Fruit fly (Drosophila melanogaster) whole organism, pupa: ENCODE data around the gene Pi4KIIIalpha.
A peak's percentile ranks its signal among the peaks of the same experiment; 100 is the strongest.

Source experiments
- CG10348 ChIP-seq: fragments of 200-800 bp; sonication (Bioruptor generic); IDR thresholded peaks from 2 replicates; pipeline ENCODE4 v1.3.6; 2022; ENCODE audit warnings: missing biosample characterization, missing genetic modification characterization
- CG12605 ChIP-seq: fragments of 200-800 bp; sonication (Bioruptor generic); IDR thresholded peaks from 2 replicates; pipeline ENCODE4 v1.3.6; 2022; ENCODE audit warnings: missing biosample characterization, missing genetic modification characterization
- CG13204 ChIP-seq: fragments of 200-800 bp; sonication (Bioruptor generic); optimal IDR thresholded peaks from 2 replicates; lab custom pipeline; 2018; ENCODE audit warnings: missing biosample characterization, mild to moderate bottlenecking, missing genetic modification characterization, moderate library complexity
- CG14655 ChIP-seq: fragments of 200-800 bp; sonication (Bioruptor generic); optimal IDR thresholded peaks from 3 replicates; lab custom pipeline; 2017; ENCODE audit warnings: mild to moderate bottlenecking, missing biosample characterization, missing genetic modification reagents, missing genetic modification characterization
- CG15710 ChIP-seq: fragments of 200-800 bp; sonication (Bioruptor generic); optimal IDR thresholded peaks from 2 replicates; lab custom pipeline; 2018; ENCODE audit warnings: missing biosample characterization, mild to moderate bottlenecking, missing genetic modification characterization, moderate library complexity
- CG17806 ChIP-seq: fragments of 200-800 bp; sonication (Bioruptor generic); optimal IDR thresholded peaks from 2 replicates; lab custom pipeline; 2018; ENCODE audit warnings: missing biosample characterization, mild to moderate bottlenecking, missing genetic modification characterization, moderate library complexity
- CG32121 ChIP-seq: fragments of 200-800 bp; sonication (Bioruptor generic); IDR thresholded peaks from 2 replicates; pipeline ENCODE4 v1.3.6; 2022; ENCODE audit warnings: missing biosample characterization, missing genetic modification characterization
- CG34367 ChIP-seq: fragments of 200-800 bp; sonication (Bioruptor generic); optimal IDR thresholded peaks from 2 replicates; lab custom pipeline; 2018; ENCODE audit warnings: missing biosample characterization, mild to moderate bottlenecking, missing genetic modification characterization
- CG4496 ChIP-seq: fragments of 200-800 bp; sonication (Bioruptor generic); IDR thresholded peaks from 3 replicates; pipeline ENCODE4 v1.3.6; 2022; ENCODE audit warnings: missing biosample characterization, missing genetic modification characterization
- CG8159 ChIP-seq: fragments of 200-800 bp; sonication (Bioruptor generic); optimal IDR thresholded peaks from 3 replicates; lab custom pipeline; 2018; ENCODE audit warnings: missing biosample characterization, mild to moderate bottlenecking, missing genetic modification characterization, moderate library complexity
- CG8301 ChIP-seq: fragments of 200-800 bp; sonication (Bioruptor generic); optimal IDR thresholded peaks from 2 replicates; lab custom pipeline; 2018; ENCODE audit warnings: missing biosample characterization, mild to moderate bottlenecking, missing genetic modification characterization
- CG9948 ChIP-seq: fragments of 200-800 bp; sonication (Bioruptor generic); optimal IDR thresholded peaks from 2 replicates; lab custom pipeline; 2018; ENCODE audit warnings: missing biosample characterization, mild to moderate bottlenecking, missing genetic modification characterization, moderate library complexity
- D1 ChIP-seq: fragments of 200-800 bp; sonication (Bioruptor generic); optimal IDR thresholded peaks from 2 replicates; lab custom pipeline; 2018; ENCODE audit warnings: missing biosample characterization, mild to moderate bottlenecking, missing genetic modification characterization, moderate library complexity
- EcR ChIP-seq: fragments of 200-800 bp; sonication (Bioruptor generic); optimal IDR thresholded peaks from 3 replicates; lab custom pipeline; 2019; ENCODE audit warnings: missing biosample characterization, missing genetic modification characterization, mild to moderate bottlenecking, moderate library complexity, missing genetic modification reagents
- Ets98B ChIP-seq: fragments of 200-800 bp; sonication (Bioruptor generic); IDR thresholded peaks from 2 replicates; pipeline ENCODE4 v1.3.6; 2022; ENCODE audit warnings: missing biosample characterization, missing genetic modification characterization
- Pif1A ChIP-seq: fragments of 200-800 bp; sonication (Bioruptor generic); optimal IDR thresholded peaks from 3 replicates; lab custom pipeline; 2016; ENCODE audit warnings: missing biosample characterization, missing genetic modification characterization
- Pif1B ChIP-seq: fragments of 200-800 bp; sonication (Bioruptor generic); optimal IDR thresholded peaks from 3 replicates; lab custom pipeline; 2016; ENCODE audit warnings: missing biosample characterization, missing genetic modification characterization
- Snoo ChIP-seq: fragments of 200-800 bp; sonication (Bioruptor generic); optimal IDR thresholded peaks from 3 replicates; lab custom pipeline; 2017; ENCODE audit warnings: missing biosample characterization, mild to moderate bottlenecking, missing genetic modification characterization, inconsistent platforms
- fd96Ca ChIP-seq: fragments of 200-800 bp; sonication (Bioruptor generic); IDR thresholded peaks from 3 replicates; pipeline ENCODE4 v1.3.6; 2022; ENCODE audit warnings: missing biosample characterization, missing genetic modification characterization
- gl ChIP-seq: fragments of 200-800 bp; sonication (Bioruptor generic); optimal IDR thresholded peaks from 2 replicates; lab custom pipeline; 2018; ENCODE audit warnings: missing biosample characterization, mild to moderate bottlenecking, missing genetic modification characterization
- rn ChIP-seq: fragments of 200-800 bp; sonication (Bioruptor generic); IDR thresholded peaks from 2 replicates; pipeline ENCODE4 v1.3.6; 2022; ENCODE audit warnings: missing biosample characterization, missing genetic modification characterization

Pi4KIIIalpha gene

dm6 chrX:2588415-2589411, 35.9 kb upstream of the Pi4KIIIalpha start, which contains the start of gene egh:
TSS of gene egh (plus strand) at chrX:2588503.
- peak; percentile 10 for TF ChIP-seq CG34367 (tag; lab: Kevin White, UChicago)
- peak; percentile 52 for TF ChIP-seq CG17806 (tag; lab: Kevin White, UChicago)
- TF ChIP-seq CG12605 (GFP tag; lab: Robert Waterston, UW) = peak; percentile 74
- peak; percentile 52 for TF ChIP-seq Snoo
- TF ChIP-seq CG15710 (tag; lab: Kevin White, UChicago) = peak; percentile 29
- no peak for TF ChIP-seq D1 (tag; lab: Kevin White, UChicago)
- TF ChIP-seq rn (GFP tag; lab: Robert Waterston, UW) = peak; percentile 69
- TF ChIP-seq EcR (GFP tag; lab: Kevin White, UChicago) = peak; percentile 26
- peak; percentile 46 for TF ChIP-seq CG9948 (tag; lab: Kevin White, UChicago)
- TF ChIP-seq gl = peak; percentile 10
- peak; percentile 58 for TF ChIP-seq CG8301 (tag; lab: Kevin White, UChicago)
- TF ChIP-seq Pif1A (GFP tag; lab: Kevin White, UChicago) = peak; percentile 80
- peak; percentile 91 for TF ChIP-seq CG4496 (GFP tag; lab: Robert Waterston, UW)
- TF ChIP-seq CG13204 (GFP tag; lab: Kevin White, UChicago) = peak; percentile 75
- peak; percentile 76 for TF ChIP-seq CG14655 (GFP tag; lab: Kevin White, UChicago)
- TF ChIP-seq CG8159 (tag; lab: Kevin White, UChicago) = peak; percentile 41
- TF ChIP-seq CG32121 = peak; percentile 59; the same call in 1 of the 2 replicates
- peak; percentile 86 for TF ChIP-seq fd96Ca (GFP tag; lab: Robert Waterston, UW)
- TF ChIP-seq Ets98B = peak; percentile 84
- TF ChIP-seq Pif1B = peak; percentile 83
- no peak for TF ChIP-seq CG10348 (GFP tag; lab: Robert Waterston, UW)
- TF ChIP-seq, all 21 proteins: peak for 19

dm6 chrX:2589446-2590038, 35.1 kb upstream of the Pi4KIIIalpha start:
- peak; percentile 69 for TF ChIP-seq CG34367 (tag; lab: Kevin White, UChicago)
- peak; percentile 76 for TF ChIP-seq CG8159 (tag; lab: Kevin White, UChicago)
- peak; percentile 90 for TF ChIP-seq CG8301 (tag; lab: Kevin White, UChicago)
- no peak for TF ChIP-seq EcR (GFP tag; lab: Kevin White, UChicago)
- peak; percentile 80 for TF ChIP-seq CG9948 (tag; lab: Kevin White, UChicago)
- TF ChIP-seq CG32121 = peak; percentile 96
- peak; percentile 79 for TF ChIP-seq CG15710 (tag; lab: Kevin White, UChicago)
- TF ChIP-seq CG4496 (GFP tag; lab: Robert Waterston, UW) = peak; percentile 98
- TF ChIP-seq gl = peak; percentile 32
- TF ChIP-seq CG14655 (GFP tag; lab: Kevin White, UChicago) = peak; percentile 85
- peak; percentile 93 for TF ChIP-seq Pif1A (GFP tag; lab: Kevin White, UChicago)
- peak; percentile 90 for TF ChIP-seq CG12605 (GFP tag; lab: Robert Waterston, UW)
- peak; percentile 98 for TF ChIP-seq fd96Ca (GFP tag; lab: Robert Waterston, UW)
- TF ChIP-seq CG13204 (GFP tag; lab: Kevin White, UChicago) = no peak
- TF ChIP-seq Pif1B = peak; percentile 89
- peak; percentile 71 for TF ChIP-seq CG17806 (tag; lab: Kevin White, UChicago)
- TF ChIP-seq CG10348 (GFP tag; lab: Robert Waterston, UW) = peak; percentile 83
- TF ChIP-seq Snoo = peak; percentile 91
- TF ChIP-seq Ets98B = peak; percentile 97
- peak; percentile 90 for TF ChIP-seq rn (GFP tag; lab: Robert Waterston, UW)
- peak; percentile 43 for TF ChIP-seq D1 (tag; lab: Kevin White, UChicago)

- TF ChIP-seq EcR (GFP tag; lab: Kevin White, UChicago) (peak; percentile 46), fd96Ca (GFP tag; lab: Robert Waterston, UW) (no peak)
Measured at dm6 chrX:2590607-2591006, 34.0 kb upstream of the Pi4KIIIalpha start.

- TF ChIP-seq CG8159 (tag; lab: Kevin White, UChicago) = no peak
- TF ChIP-seq D1 (tag; lab: Kevin White, UChicago) = no peak
- no peak for TF ChIP-seq Pif1B
- TF ChIP-seq Pif1A (GFP tag; lab: Kevin White, UChicago) = no peak
- no peak for TF ChIP-seq CG34367 (tag; lab: Kevin White, UChicago)
- no peak for TF ChIP-seq gl
- no peak for TF ChIP-seq CG32121
- TF ChIP-seq EcR (GFP tag; lab: Kevin White, UChicago) = no peak
- no peak for TF ChIP-seq CG15710 (tag; lab: Kevin White, UChicago)
- no peak for TF ChIP-seq CG12605 (GFP tag; lab: Robert Waterston, UW)
- no peak for TF ChIP-seq Ets98B
- no peak for TF ChIP-seq CG9948 (tag; lab: Kevin White, UChicago)
- no peak for TF ChIP-seq CG14655 (GFP tag; lab: Kevin White, UChicago)
- no peak for TF ChIP-seq rn (GFP tag; lab: Robert Waterston, UW)
- TF ChIP-seq CG17806 (tag; lab: Kevin White, UChicago) = no peak
Measured at dm6 chrX:2591315-2591999, 33.1 kb upstream of the Pi4KIIIalpha start.
